Fruit fly (Drosophila melanogaster) whole organism, adult: ENCODE measurements around the gene CG46458.

Source experiments
- CG11617 ChIP-seq: fragments of 200-800 bp; sonication (Bioruptor generic); optimal IDR thresholded peaks from 2 replicates; lab custom pipeline; 2017; ENCODE audit warnings: mild to moderate bottlenecking, missing biosample characterization, missing genetic modification reagents, missing genetic modification characterization
- CG1620 ChIP-seq: fragments of 200-800 bp; sonication (Bioruptor generic); optimal IDR thresholded peaks from 2 replicates; lab custom pipeline; 2016; ENCODE audit warnings: missing biosample characterization, missing genetic modification characterization
- CG33017 ChIP-seq: fragments of 200-800 bp; sonication (Bioruptor generic); optimal IDR thresholded peaks from 2 replicates; lab custom pipeline; 2018; ENCODE audit warnings: missing biosample characterization, mild to moderate bottlenecking, missing genetic modification characterization, moderate library complexity
- CG5204 ChIP-seq: fragments of 200-800 bp; sonication (Bioruptor generic); optimal IDR thresholded peaks from 2 replicates; lab custom pipeline; 2016; ENCODE audit warnings: missing biosample characterization, missing genetic modification characterization
- CG7045 ChIP-seq: fragments of 200-800 bp; sonication (Bioruptor generic); optimal IDR thresholded peaks from 2 replicates; lab custom pipeline; 2017; ENCODE audit warnings: missing biosample characterization, mild to moderate bottlenecking, missing genetic modification characterization
- Clk ChIP-seq: fragments of 200-800 bp; sonication (Bioruptor generic); optimal IDR thresholded peaks from 2 replicates; lab custom pipeline; 2017; ENCODE audit warnings: missing biosample characterization, missing genetic modification characterization
- Hr96 ChIP-seq: fragments of 200-800 bp; sonication (Bioruptor generic); optimal IDR thresholded peaks from 2 replicates; lab custom pipeline; 2016; ENCODE audit warnings: missing biosample characterization, missing genetic modification characterization
- kay ChIP-seq: fragments of 200-800 bp; sonication (Bioruptor generic); peaks from one replicate; lab custom pipeline; 2016; ENCODE audit warnings: missing biosample characterization, missing genetic modification characterization, borderline replicate concordance
- pad ChIP-seq: fragments of 200-800 bp; sonication (Bioruptor generic); optimal IDR thresholded peaks from 3 replicates; lab custom pipeline; 2017; ENCODE audit warnings: missing biosample characterization, missing genetic modification characterization, mild to moderate bottlenecking, moderate library complexity, missing genetic modification reagents

dm6 chr3R:6888795-6889194 is 69.4 kb downstream of the CG46458 start:
- TF ChIP-seq CG33017 (no peak), Clk (no peak), kay (GFP tag; lab: Kevin White, UChicago) (no peak), CG11617 (GFP tag; lab: Kevin White, UChicago) (no peak), pad (no peak), CG1620 (GFP tag; lab: Kevin White, UChicago) (no peak), Hr96 (no peak), CG7045 (GFP tag; lab: Kevin White, UChicago) (no peak), CG5204 (GFP tag; lab: Kevin White, UChicago) (no peak)
